Fruit fly (Drosophila melanogaster) whole organism, prepupa: Measurements from ENCODE around the gene Ccdc58.
A peak's percentile ranks its signal among the peaks of the same experiment; 100 is the strongest.

Source experiments
- Blimp-1 ChIP-seq: fragments of 200-800 bp; sonication (Bioruptor generic); optimal IDR thresholded peaks from 3 replicates; lab custom pipeline; 2017; ENCODE audit warnings: missing biosample characterization, missing genetic modification characterization, mild to moderate bottlenecking, moderate library complexity, missing genetic modification reagents
- CG10631 ChIP-seq: fragments of 200-800 bp; sonication (Bioruptor generic); optimal IDR thresholded peaks from 2 replicates; lab custom pipeline; 2016; ENCODE audit warnings: missing biosample characterization, missing genetic modification characterization
- CG10669 ChIP-seq: fragments of 200-800 bp; sonication (Bioruptor generic); optimal IDR thresholded peaks from 3 replicates; lab custom pipeline; 2018; ENCODE audit warnings: missing biosample characterization, mild to moderate bottlenecking, missing genetic modification characterization, moderate library complexity
- CG11294 ChIP-seq: fragments of 200-800 bp; sonication (Bioruptor generic); IDR thresholded peaks from 2 replicates; pipeline ENCODE4 v1.3.6; 2022; ENCODE audit warnings: missing biosample characterization, missing genetic modification characterization
- CG11902 ChIP-seq: fragments of 200-800 bp; sonication (Bioruptor generic); optimal IDR thresholded peaks from 3 replicates; lab custom pipeline; 2016; ENCODE audit warnings: missing biosample characterization, missing genetic modification characterization
- CG15336 ChIP-seq: fragments of 200-800 bp; sonication (Bioruptor generic); IDR thresholded peaks from 2 replicates; pipeline ENCODE4 v1.3.6; 2022; ENCODE audit warnings: missing biosample characterization, missing genetic modification characterization
- CG1621 ChIP-seq: fragments of 200-800 bp; sonication (Bioruptor generic); optimal IDR thresholded peaks from 3 replicates; lab custom pipeline; 2018; ENCODE audit warnings: missing biosample characterization, mild to moderate bottlenecking, missing genetic modification characterization
- CG3032 ChIP-seq: fragments of 200-800 bp; optimal IDR thresholded peaks from 2 replicates; lab custom pipeline; 2019; ENCODE audit warnings: missing biosample characterization, mild to moderate bottlenecking, missing genetic modification characterization, moderate library complexity
- CG31627 ChIP-seq: fragments of 200-800 bp; sonication (Bioruptor generic); optimal IDR thresholded peaks from 3 replicates; lab custom pipeline; 2016; ENCODE audit warnings: missing biosample characterization, missing genetic modification characterization
- CG32006 ChIP-seq: fragments of 200-800 bp; sonication (Bioruptor generic); optimal IDR thresholded peaks from 3 replicates; lab custom pipeline; 2017; ENCODE audit warnings: missing biosample characterization, mild to moderate bottlenecking, missing genetic modification characterization
- CG34406 ChIP-seq: fragments of 200-800 bp; sonication (Bioruptor generic); optimal IDR thresholded peaks from 3 replicates; lab custom pipeline; 2016; ENCODE audit warnings: missing biosample characterization, missing genetic modification characterization
- CG4318 ChIP-seq: fragments of 200-800 bp; sonication (Bioruptor generic); optimal IDR thresholded peaks from 3 replicates; lab custom pipeline; 2017; ENCODE audit warnings: missing biosample characterization, mild to moderate bottlenecking, missing genetic modification characterization
- CG6163 ChIP-seq: fragments of 200-800 bp; sonication (Bioruptor generic); IDR thresholded peaks from 3 replicates; pipeline ENCODE4 v1.3.6; 2022; ENCODE audit warnings: missing biosample characterization, missing genetic modification characterization
- CG6276 ChIP-seq: fragments of 200-800 bp; sonication (Bioruptor generic); optimal IDR thresholded peaks from 2 replicates; lab custom pipeline; 2017; ENCODE audit warnings: missing biosample characterization, mild to moderate bottlenecking, missing genetic modification characterization
- CG6792 ChIP-seq: fragments of 200-800 bp; sonication (Bioruptor generic); optimal IDR thresholded peaks from 3 replicates; lab custom pipeline; 2016; ENCODE audit warnings: missing biosample characterization, missing genetic modification characterization
- CG6808 ChIP-seq: fragments of 200-800 bp; sonication (Bioruptor generic); optimal IDR thresholded peaks from 3 replicates; lab custom pipeline; 2017; ENCODE audit warnings: missing biosample characterization, missing genetic modification characterization, mild to moderate bottlenecking, moderate library complexity, missing genetic modification reagents
- CG6854 ChIP-seq: fragments of 200-800 bp; sonication (Bioruptor generic); optimal IDR thresholded peaks from 2 replicates; lab custom pipeline; 2017; ENCODE audit warnings: missing biosample characterization, mild to moderate bottlenecking, missing genetic modification characterization
- CG7368 ChIP-seq: fragments of 200-800 bp; sonication (Bioruptor generic); optimal IDR thresholded peaks from 3 replicates; lab custom pipeline; 2016; ENCODE audit warnings: missing biosample characterization, missing genetic modification characterization
- CG8119 ChIP-seq: fragments of 200-800 bp; sonication (Bioruptor generic); IDR thresholded peaks from 3 replicates; pipeline ENCODE4 v1.3.6; 2022; ENCODE audit warnings: missing biosample characterization, missing genetic modification characterization
- CG8632 ChIP-seq: fragments of 200-800 bp; sonication (Bioruptor generic); optimal IDR thresholded peaks from 3 replicates; lab custom pipeline; 2016; ENCODE audit warnings: missing biosample characterization, missing genetic modification characterization
- CG9139 ChIP-seq: fragments of 200-800 bp; sonication (Bioruptor generic); optimal IDR thresholded peaks from 3 replicates; lab custom pipeline; 2017; ENCODE audit warnings: missing biosample characterization, mild to moderate bottlenecking, missing genetic modification characterization
- Eip75B ChIP-seq: fragments of 200-800 bp; sonication (Bioruptor generic); optimal IDR thresholded peaks from 3 replicates; lab custom pipeline; 2016; ENCODE audit warnings: missing biosample characterization, missing genetic modification characterization
- Eip78C ChIP-seq: fragments of 200-800 bp; sonication (Bioruptor generic); peaks from one replicate; lab custom pipeline; 2016; ENCODE audit warnings: missing biosample characterization, missing genetic modification characterization
- Eip93F ChIP-seq: fragments of 200-800 bp; sonication (Bioruptor generic); optimal IDR thresholded peaks from 2 replicates; lab custom pipeline; 2016; ENCODE audit warnings: missing biosample characterization, mild to moderate bottlenecking, missing genetic modification characterization
- Ets96B ChIP-seq: fragments of 200-800 bp; optimal IDR thresholded peaks from 2 replicates; lab custom pipeline; 2019; ENCODE audit warnings: missing biosample characterization, mild to moderate bottlenecking, missing genetic modification characterization, moderate library complexity
- Gug ChIP-seq: fragments of 200-800 bp; sonication (Bioruptor generic); IDR thresholded peaks from 2 replicates; pipeline ENCODE4 v1.3.6; 2022; ENCODE audit warnings: missing biosample characterization, missing genetic modification characterization
- Hr38 ChIP-seq: sonication (Bioruptor generic); optimal IDR thresholded peaks from 2 replicates; lab custom pipeline; 2016; ENCODE audit warnings: missing biosample characterization, missing genetic modification characterization
- Hr39 ChIP-seq: fragments of 200-800 bp; sonication (Bioruptor generic); optimal IDR thresholded peaks from 2 replicates; lab custom pipeline; 2016; ENCODE audit warnings: missing biosample characterization, missing genetic modification characterization
- Hr4 ChIP-seq: fragments of 200-800 bp; sonication (Bioruptor generic); optimal IDR thresholded peaks from 3 replicates; lab custom pipeline; 2016; ENCODE audit warnings: missing biosample characterization, missing genetic modification characterization
- Lpt ChIP-seq: fragments of 200-800 bp; sonication (Bioruptor generic); optimal IDR thresholded peaks from 3 replicates; lab custom pipeline; 2016; ENCODE audit warnings: missing biosample characterization, missing genetic modification characterization
- Met ChIP-seq: fragments of 200-800 bp; sonication (Bioruptor generic); optimal IDR thresholded peaks from 3 replicates; lab custom pipeline; 2016; ENCODE audit warnings: missing biosample characterization, missing genetic modification characterization
- OdsH ChIP-seq: fragments of 200-800 bp; sonication (Bioruptor generic); optimal IDR thresholded peaks from 3 replicates; lab custom pipeline; 2016; ENCODE audit warnings: missing biosample characterization, missing genetic modification characterization
- Sox14 ChIP-seq: fragments of 200-800 bp; sonication (Bioruptor generic); optimal IDR thresholded peaks from 3 replicates; lab custom pipeline; 2016; ENCODE audit warnings: missing biosample characterization, missing genetic modification characterization
- acj6 ChIP-seq: fragments of 200-800 bp; sonication (Bioruptor generic); optimal IDR thresholded peaks from 3 replicates; lab custom pipeline; 2016; ENCODE audit warnings: missing biosample characterization, missing genetic modification characterization
- dac ChIP-seq: fragments of 200-800 bp; sonication (Bioruptor generic); optimal IDR thresholded peaks from 2 replicates; lab custom pipeline; 2017; ENCODE audit warnings: missing biosample characterization, mild to moderate bottlenecking, missing genetic modification characterization
- dsx ChIP-seq: fragments of 200-800 bp; optimal IDR thresholded peaks from 3 replicates; lab custom pipeline; 2019; ENCODE audit warnings: missing biosample characterization, mild to moderate bottlenecking, missing genetic modification characterization, moderate library complexity; ENCODE audit not compliant: poor library complexity, severe bottlenecking
- esn ChIP-seq: fragments of 200-800 bp; sonication (Bioruptor generic); optimal IDR thresholded peaks from 2 replicates; lab custom pipeline; 2016; ENCODE audit warnings: missing biosample characterization, mild to moderate bottlenecking, missing genetic modification characterization, moderate library complexity
- fd59A ChIP-seq: fragments of 200-800 bp; sonication (Bioruptor generic); optimal IDR thresholded peaks from 2 replicates; lab custom pipeline; 2017; ENCODE audit warnings: missing biosample characterization, mild to moderate bottlenecking, missing genetic modification characterization, missing genetic modification reagents
- fd85E ChIP-seq: fragments of 200-800 bp; sonication (Bioruptor generic); optimal IDR thresholded peaks from 3 replicates; lab custom pipeline; 2016; ENCODE audit warnings: missing biosample characterization, missing genetic modification characterization
- fkh ChIP-seq: fragments of 200-800 bp; sonication (Bioruptor generic); optimal IDR thresholded peaks from 3 replicates; lab custom pipeline; 2017; ENCODE audit warnings: missing biosample characterization, mild to moderate bottlenecking, missing genetic modification characterization, moderate library complexity
- lz ChIP-seq: fragments of 200-800 bp; sonication (Bioruptor generic); optimal IDR thresholded peaks from 3 replicates; lab custom pipeline; 2016; ENCODE audit warnings: missing biosample characterization, missing genetic modification characterization
- net ChIP-seq: fragments of 200-800 bp; sonication (Bioruptor generic); optimal IDR thresholded peaks from 3 replicates; lab custom pipeline; 2016; ENCODE audit warnings: missing biosample characterization, missing genetic modification characterization
- pdm3 ChIP-seq: fragments of 200-800 bp; sonication (Bioruptor generic); optimal IDR thresholded peaks from 3 replicates; lab custom pipeline; 2016; ENCODE audit warnings: missing biosample characterization, missing genetic modification characterization
- salr ChIP-seq, 2 experiments: fragments of 200-800 bp; sonication (Bioruptor generic); optimal IDR thresholded peaks; 3 replicates each; lab custom pipeline; 2016 to 2018; ENCODE audit warnings: missing biosample characterization in 2 of 2, missing genetic modification characterization in 2 of 2, mild to moderate bottlenecking in 1 of 2
- ss ChIP-seq, 2 experiments: fragments of 200-800 bp; sonication (Bioruptor generic); optimal IDR thresholded peaks; 2 replicates in 1 of 2; 3 replicates in 1 of 2; lab custom pipeline; 2017 to 2018; ENCODE audit warnings: mild to moderate bottlenecking in 2 of 2, missing biosample characterization in 2 of 2, missing genetic modification characterization in 2 of 2, moderate library complexity in 1 of 2
- svp ChIP-seq: fragments of 200-800 bp; sonication (Bioruptor generic); peaks from one replicate; lab custom pipeline; 2016; ENCODE audit warnings: missing biosample characterization, missing genetic modification characterization
- topi ChIP-seq: fragments of 200-800 bp; sonication (Bioruptor generic); optimal IDR thresholded peaks from 3 replicates; lab custom pipeline; 2016; ENCODE audit warnings: missing biosample characterization, missing genetic modification characterization
- vri ChIP-seq: fragments of 200-800 bp; sonication (Bioruptor generic); optimal IDR thresholded peaks from 3 replicates; lab custom pipeline; 2016; ENCODE audit warnings: missing biosample characterization, mild to moderate bottlenecking, missing genetic modification characterization

Gene Ccdc58

dm6 chr3L:19790929-19791687 is 13.9 kb upstream of the Ccdc58 start (continued):
- TF ChIP-seq CG15336 (GFP tag; lab: Robert Waterston, UW) (no peak; the same call in 1 of the 2 replicates), acj6 (GFP tag; lab: Kevin White, UChicago) (peak; percentile 55), CG10669 (GFP tag; lab: Kevin White, UChicago) (peak; percentile 64), salr (GFP tag; optimal IDR thresholded peaks at IDR 0.05; lab: Kevin White, UChicago) (peak in 1 of 2 experiments; percentile 69), Sox14 (GFP tag; lab: Kevin White, UChicago) (peak; percentile 65), Blimp-1 (GFP tag; lab: Kevin White, UChicago) (peak; percentile 36), Lpt (GFP tag; lab: Kevin White, UChicago) (no peak), lz (GFP tag; lab: Kevin White, UChicago) (peak; percentile 80), fkh (no peak)

dm6 chr3L:19791688-19792073 is 13.3 kb upstream of the Ccdc58 start:
- TF ChIP-seq CG1621 (tag; lab: Kevin White, UChicago) (no peak), CG31627 (GFP tag; lab: Kevin White, UChicago) (no peak), CG9139 (GFP tag; lab: Kevin White, UChicago) (no peak), ss (GFP tag; optimal IDR thresholded peaks at IDR 0.05; lab: Kevin White, UChicago) (peak in 1 of 2 experiments; percentile 10), Hr4 (GFP tag; lab: Kevin White, UChicago) (no peak), CG6792 (GFP tag; lab: Kevin White, UChicago) (no peak), CG11294 (GFP tag; lab: Robert Waterston, UW) (no peak), Sox14 (GFP tag; lab: Kevin White, UChicago) (no peak), CG32006 (GFP tag; lab: Kevin White, UChicago) (no peak), Eip75B (GFP tag; lab: Kevin White, UChicago) (no peak), CG34406 (GFP tag; lab: Kevin White, UChicago) (no peak), Hr39 (GFP tag; lab: Kevin White, UChicago) (no peak), CG7368 (no peak), esn (no peak), net (GFP tag; lab: Kevin White, UChicago) (no peak), svp (GFP tag; lab: Kevin White, UChicago) (no peak), salr (GFP tag; optimal IDR thresholded peaks at IDR 0.05; lab: Kevin White, UChicago) (no peak), OdsH (GFP tag; lab: Kevin White, UChicago) (no peak), CG8632 (GFP tag; lab: Kevin White, UChicago) (no peak), fd85E (GFP tag; lab: Kevin White, UChicago) (no peak), Gug (GFP tag; lab: Robert Waterston, UW) (no peak), CG6276 (GFP tag; lab: Kevin White, UChicago) (no peak), CG10631 (no peak), Lpt (GFP tag; lab: Kevin White, UChicago) (peak; percentile 45), Ets96B (tag; lab: Kevin White, UChicago) (no peak), CG4318 (GFP tag; lab: Kevin White, UChicago) (no peak), fkh (peak; percentile 98), CG6163 (peak; percentile 49; the same call in 1 of the 3 replicates), CG3032 (no peak), CG6854 (no peak), Met (no peak), dac (no peak), acj6 (GFP tag; lab: Kevin White, UChicago) (no peak), topi (GFP tag; lab: Kevin White, UChicago) (no peak), vri (GFP tag; lab: Kevin White, UChicago) (no peak), dsx (GFP tag; lab: Kevin White, UChicago) (peak; percentile 24), CG11902 (no peak), CG10669 (GFP tag; lab: Kevin White, UChicago) (no peak), Eip93F (GFP tag; lab: Kevin White, UChicago) (no peak), Hr38 (no peak), pdm3 (GFP tag; lab: Kevin White, UChicago) (no peak), CG8119 (GFP tag; lab: Robert Waterston, UW) (0 out of 3 replicates have a peak, but pooled peaks have one; percentile 19), fd59A (GFP tag; lab: Kevin White, UChicago) (no peak), Eip78C (GFP tag; lab: Kevin White, UChicago) (no peak), lz (GFP tag; lab: Kevin White, UChicago) (no peak), CG6808 (GFP tag; lab: Kevin White, UChicago) (no peak)
